Worm (Caenorhabditis elegans): ENCODE data around the gene his-61.

Gene his-61

ce11 chrIV:7477697-7478096 lies 8.3 kb downstream of the his-61 start (continued):
- TF ChIP-seq ets-4 (GFP tag; optimal IDR thresholded peaks at IDR 0.05): no peak
- no peak for TF ChIP-seq egl-44 (GFP tag; IDR thresholded peaks at IDR 0.05)
- 0 out of 2 replicates have a peak, but pooled peaks have one; percentile 17 for TF ChIP-seq B0336.3 (GFP tag; IDR thresholded peaks at IDR 0.05)
- TF ChIP-seq bed-1 (GFP tag; IDR thresholded peaks at IDR 0.05): no peak
- TF ChIP-seq lin-40 (tag; optimal IDR thresholded peaks at IDR 0.05): no peak
- peak; percentile 92 for TF ChIP-seq ceh-91 (GFP tag; IDR thresholded peaks at IDR 0.05)
- peak; percentile 98 for TF ChIP-seq dpl-1 (GFP tag; optimal IDR thresholded peaks at IDR 0.05)
- TF ChIP-seq Y53G8AR.9 (GFP tag; conservative IDR thresholded peaks at IDR 0.05): 0 out of 2 replicates have a peak, but pooled peaks have one; percentile 42
- peak; percentile 93 for TF ChIP-seq D2030.7 (GFP tag; IDR thresholded peaks at IDR 0.05)
- TF ChIP-seq ceh-58 (GFP tag; IDR thresholded peaks at IDR 0.05): no peak
- peak; percentile 99 for TF ChIP-seq efl-1 (GFP tag; optimal IDR thresholded peaks at IDR 0.05)
- peak; percentile 54 for TF ChIP-seq hmg-1.2 (GFP tag; IDR thresholded peaks at IDR 0.05)
- no peak for TF ChIP-seq mel-28 (tag; optimal IDR thresholded peaks at IDR 0.05; ENCODE audit: borderline replicate concordance)
- no peak for TF ChIP-seq mxl-1 (tag; optimal IDR thresholded peaks at IDR 0.05)
- no peak for TF ChIP-seq cebp-1 (GFP tag; IDR thresholded peaks at IDR 0.05)
- TF ChIP-seq cebp-1 (tag; optimal IDR thresholded peaks at IDR 0.05): no peak
- TF ChIP-seq lin-54 (GFP tag; optimal IDR thresholded peaks at IDR 0.05): peak; percentile 85
- TF ChIP-seq K12H6.12 (tag; optimal IDR thresholded peaks at IDR 0.05): no peak
- TF ChIP-seq rcor-1 (GFP tag; IDR thresholded peaks at IDR 0.05): peak; percentile 80
- peak; percentile 69 for TF ChIP-seq tbp1 (GFP tag; optimal IDR thresholded peaks at IDR 0.05)
- peak; percentile 77 for TF ChIP-seq snpc-4 (GFP tag; optimal IDR thresholded peaks at IDR 0.05)
- peak in 3 of 4 experiments; percentile 40 to 61 (median 41) for TF ChIP-seq snpc-4 (tag; optimal IDR thresholded peaks at IDR 0.05)
- peak; percentile 56; the same call in 1 of the 2 replicates for TF ChIP-seq Y67H2A.10 (GFP tag; conservative IDR thresholded peaks at IDR 0.05)
- peak; percentile 59; the same call in 1 of the 2 replicates for TF ChIP-seq C17E4.6 (GFP tag; IDR thresholded peaks at IDR 0.05)
- TF ChIP-seq ztf-3 (GFP tag; optimal IDR thresholded peaks at IDR 0.05): no peak
- no peak for TF ChIP-seq sdz-38 (tag; optimal IDR thresholded peaks at IDR 0.05)
- TF ChIP-seq dox-1 (GFP tag; IDR thresholded peaks at IDR 0.05): peak; percentile 88
- no peak for TF ChIP-seq akir-1 (GFP tag; optimal IDR thresholded peaks at IDR 0.05)
- TF ChIP-seq cebp-2 (GFP tag; IDR thresholded peaks at IDR 0.05): no peak
- no peak for TF ChIP-seq lsy-27 (tag; optimal IDR thresholded peaks at IDR 0.05; ENCODE audit: borderline replicate concordance, insufficient read depth)
- peak; percentile 54; the same call in 1 of the 2 replicates for TF ChIP-seq mcd-1 (GFP tag; IDR thresholded peaks at IDR 0.05)
- peak; percentile 73; the same call in 1 of the 2 replicates for TF ChIP-seq hsf-1 (GFP tag; IDR thresholded peaks at IDR 0.05)
- no peak for TF ChIP-seq fkh-3 (tag; optimal IDR thresholded peaks at IDR 0.05)
- TF ChIP-seq ccch-3 (GFP tag; optimal IDR thresholded peaks at IDR 0.05): no peak
- TF ChIP-seq hmg-20 (GFP tag; IDR thresholded peaks at IDR 0.05): no peak
- TF ChIP-seq let-607 (tag; optimal IDR thresholded peaks at IDR 0.05): no peak
- peak; percentile 92 for TF ChIP-seq Y95B8A.8 (GFP tag; IDR thresholded peaks at IDR 0.05)

DNA sequence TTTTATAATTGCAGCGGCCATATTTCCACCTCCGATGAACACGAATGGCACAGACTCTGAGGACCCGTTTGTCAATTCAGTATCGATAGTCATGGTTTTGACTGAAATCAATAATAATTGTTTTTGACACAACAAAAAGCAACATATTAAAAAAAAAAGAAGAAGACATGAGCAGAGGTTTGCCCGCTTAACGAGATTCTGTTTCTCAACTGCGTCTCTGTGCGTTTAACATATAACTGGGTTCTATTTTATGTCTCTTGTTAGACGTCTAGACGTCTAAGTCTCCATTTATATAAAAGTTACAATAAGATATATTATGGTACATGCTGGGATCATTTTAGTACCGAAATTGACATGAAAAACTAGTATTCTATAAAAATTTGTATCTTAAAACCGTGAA lies 8.8 kb downstream of the his-61 start, which contains the start of gene pycr-4:
Gene pycr-4 (minus strand): TSS at position 101 of the 400 bp plus-strand sequence.
- TF ChIP-seq cebp-1 (GFP tag; IDR thresholded peaks at IDR 0.05) (no peak), cebp-1 (tag; optimal IDR thresholded peaks at IDR 0.05) (no peak), hmg-1.2 (GFP tag; IDR thresholded peaks at IDR 0.05) (peak; percentile 36; the same call in 1 of the 2 replicates)

DNA sequence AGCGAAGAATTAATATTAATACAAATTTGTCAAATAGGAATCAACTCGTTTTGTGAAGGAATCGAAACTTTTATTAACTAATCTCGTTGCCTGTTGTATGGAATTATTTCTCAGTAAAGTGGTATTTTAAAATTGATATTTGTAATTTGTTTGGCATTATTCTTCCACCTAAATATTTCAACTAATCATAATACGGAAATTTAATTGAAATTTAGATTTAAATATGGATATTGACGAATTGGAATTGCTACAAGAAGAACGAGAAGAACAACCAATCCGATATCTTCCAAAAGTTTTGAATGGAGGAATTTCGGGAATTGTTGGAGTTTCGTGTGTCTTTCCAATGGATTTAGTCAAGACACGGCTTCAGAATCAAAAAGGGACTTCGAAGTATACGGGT lies 11.2 kb downstream of the his-61 start, which contains the start of gene slc-25A18.2:
Gene slc-25A18.2 (plus strand): TSS at position 216 of the 400 bp plus-strand sequence.
- TF ChIP-seq K11D2.4 (GFP tag; IDR thresholded peaks at IDR 0.05) (no peak), hsf-1 (GFP tag; IDR thresholded peaks at IDR 0.05) (no peak), let-607 (tag; optimal IDR thresholded peaks at IDR 0.05) (no peak), unc-62 (GFP tag; optimal IDR thresholded peaks at IDR 0.05) (no peak), F10E7.11 (tag; optimal IDR thresholded peaks at IDR 0.05) (no peak)

All from whole organism, young adult.